Fruit fly (Drosophila melanogaster) whole organism, pupa: ENCODE measurements around the gene CG31176.

Source experiments
- CG10348 ChIP-seq: fragments of 200-800 bp; sonication (Bioruptor generic); IDR thresholded peaks from 2 replicates; pipeline ENCODE4 v1.3.6; 2022; ENCODE audit warnings: missing biosample characterization, missing genetic modification characterization
- CG12605 ChIP-seq: fragments of 200-800 bp; sonication (Bioruptor generic); IDR thresholded peaks from 2 replicates; pipeline ENCODE4 v1.3.6; 2022; ENCODE audit warnings: missing biosample characterization, missing genetic modification characterization
- CG13204 ChIP-seq: fragments of 200-800 bp; sonication (Bioruptor generic); optimal IDR thresholded peaks from 2 replicates; lab custom pipeline; 2018; ENCODE audit warnings: missing biosample characterization, mild to moderate bottlenecking, missing genetic modification characterization, moderate library complexity
- CG14655 ChIP-seq: fragments of 200-800 bp; sonication (Bioruptor generic); optimal IDR thresholded peaks from 3 replicates; lab custom pipeline; 2017; ENCODE audit warnings: mild to moderate bottlenecking, missing biosample characterization, missing genetic modification reagents, missing genetic modification characterization
- CG15710 ChIP-seq: fragments of 200-800 bp; sonication (Bioruptor generic); optimal IDR thresholded peaks from 2 replicates; lab custom pipeline; 2018; ENCODE audit warnings: missing biosample characterization, mild to moderate bottlenecking, missing genetic modification characterization, moderate library complexity
- CG17806 ChIP-seq: fragments of 200-800 bp; sonication (Bioruptor generic); optimal IDR thresholded peaks from 2 replicates; lab custom pipeline; 2018; ENCODE audit warnings: missing biosample characterization, mild to moderate bottlenecking, missing genetic modification characterization, moderate library complexity
- CG32121 ChIP-seq: fragments of 200-800 bp; sonication (Bioruptor generic); IDR thresholded peaks from 2 replicates; pipeline ENCODE4 v1.3.6; 2022; ENCODE audit warnings: missing biosample characterization, missing genetic modification characterization
- CG34367 ChIP-seq: fragments of 200-800 bp; sonication (Bioruptor generic); optimal IDR thresholded peaks from 2 replicates; lab custom pipeline; 2018; ENCODE audit warnings: missing biosample characterization, mild to moderate bottlenecking, missing genetic modification characterization
- CG4496 ChIP-seq: fragments of 200-800 bp; sonication (Bioruptor generic); IDR thresholded peaks from 3 replicates; pipeline ENCODE4 v1.3.6; 2022; ENCODE audit warnings: missing biosample characterization, missing genetic modification characterization
- CG8159 ChIP-seq: fragments of 200-800 bp; sonication (Bioruptor generic); optimal IDR thresholded peaks from 3 replicates; lab custom pipeline; 2018; ENCODE audit warnings: missing biosample characterization, mild to moderate bottlenecking, missing genetic modification characterization, moderate library complexity
- CG8301 ChIP-seq: fragments of 200-800 bp; sonication (Bioruptor generic); optimal IDR thresholded peaks from 2 replicates; lab custom pipeline; 2018; ENCODE audit warnings: missing biosample characterization, mild to moderate bottlenecking, missing genetic modification characterization
- CG9948 ChIP-seq: fragments of 200-800 bp; sonication (Bioruptor generic); optimal IDR thresholded peaks from 2 replicates; lab custom pipeline; 2018; ENCODE audit warnings: missing biosample characterization, mild to moderate bottlenecking, missing genetic modification characterization, moderate library complexity
- D1 ChIP-seq: fragments of 200-800 bp; sonication (Bioruptor generic); optimal IDR thresholded peaks from 2 replicates; lab custom pipeline; 2018; ENCODE audit warnings: missing biosample characterization, mild to moderate bottlenecking, missing genetic modification characterization, moderate library complexity
- EcR ChIP-seq: fragments of 200-800 bp; sonication (Bioruptor generic); optimal IDR thresholded peaks from 3 replicates; lab custom pipeline; 2019; ENCODE audit warnings: missing biosample characterization, missing genetic modification characterization, mild to moderate bottlenecking, moderate library complexity, missing genetic modification reagents
- Ets98B ChIP-seq: fragments of 200-800 bp; sonication (Bioruptor generic); IDR thresholded peaks from 2 replicates; pipeline ENCODE4 v1.3.6; 2022; ENCODE audit warnings: missing biosample characterization, missing genetic modification characterization
- Pif1A ChIP-seq: fragments of 200-800 bp; sonication (Bioruptor generic); optimal IDR thresholded peaks from 3 replicates; lab custom pipeline; 2016; ENCODE audit warnings: missing biosample characterization, missing genetic modification characterization
- Pif1B ChIP-seq: fragments of 200-800 bp; sonication (Bioruptor generic); optimal IDR thresholded peaks from 3 replicates; lab custom pipeline; 2016; ENCODE audit warnings: missing biosample characterization, missing genetic modification characterization
- Snoo ChIP-seq: fragments of 200-800 bp; sonication (Bioruptor generic); optimal IDR thresholded peaks from 3 replicates; lab custom pipeline; 2017; ENCODE audit warnings: missing biosample characterization, mild to moderate bottlenecking, missing genetic modification characterization, inconsistent platforms
- fd96Ca ChIP-seq: fragments of 200-800 bp; sonication (Bioruptor generic); IDR thresholded peaks from 3 replicates; pipeline ENCODE4 v1.3.6; 2022; ENCODE audit warnings: missing biosample characterization, missing genetic modification characterization
- gl ChIP-seq: fragments of 200-800 bp; sonication (Bioruptor generic); optimal IDR thresholded peaks from 2 replicates; lab custom pipeline; 2018; ENCODE audit warnings: missing biosample characterization, mild to moderate bottlenecking, missing genetic modification characterization
- rn ChIP-seq: fragments of 200-800 bp; sonication (Bioruptor generic); IDR thresholded peaks from 2 replicates; pipeline ENCODE4 v1.3.6; 2022; ENCODE audit warnings: missing biosample characterization, missing genetic modification characterization

Gene CG31176

DNA sequence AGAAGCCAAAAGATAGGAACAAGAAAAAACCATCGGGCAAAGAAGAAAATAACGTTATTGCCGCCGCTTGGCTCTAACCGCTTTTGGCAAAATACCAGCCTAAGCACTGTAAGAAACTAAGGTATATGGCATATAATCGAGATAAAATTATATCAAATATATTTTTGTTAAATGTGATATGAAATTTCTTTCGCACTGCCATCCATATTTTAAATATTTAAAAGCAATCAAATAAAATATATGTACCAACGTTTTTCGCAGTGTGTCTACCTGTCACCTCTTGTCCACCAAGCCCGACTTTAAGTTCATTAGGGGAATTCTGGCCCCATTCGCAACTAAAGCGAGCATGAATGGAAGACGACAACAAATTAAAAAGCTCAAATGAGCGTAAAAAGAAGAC, 91.7 kb downstream of the CG31176 start:
- TF ChIP-seq CG32121 (GFP tag; lab: Robert Waterston, UW) = peak; percentile 78
- TF ChIP-seq CG10348 (GFP tag; lab: Robert Waterston, UW) = 0 out of 2 replicates have a peak, but pooled peaks have one; percentile 36
- no peak for TF ChIP-seq EcR (GFP tag; lab: Kevin White, UChicago)
- peak; percentile 70 for TF ChIP-seq CG17806 (tag; lab: Kevin White, UChicago)
- peak; percentile 60 for TF ChIP-seq CG8159 (tag; lab: Kevin White, UChicago)
- no peak for TF ChIP-seq CG13204 (GFP tag; lab: Kevin White, UChicago)
- TF ChIP-seq CG9948 (tag; lab: Kevin White, UChicago) = peak; percentile 66
- peak; percentile 45 for TF ChIP-seq D1 (tag; lab: Kevin White, UChicago)
- TF ChIP-seq Pif1B (GFP tag; lab: Kevin White, UChicago) = peak; percentile 46
- TF ChIP-seq CG12605 (GFP tag; lab: Robert Waterston, UW) = peak; percentile 77
- TF ChIP-seq CG15710 (tag; lab: Kevin White, UChicago) = peak; percentile 42
- TF ChIP-seq Pif1A (GFP tag; lab: Kevin White, UChicago) = peak; percentile 73
- peak; percentile 79 for TF ChIP-seq CG4496 (GFP tag; lab: Robert Waterston, UW)
- peak; percentile 51 for TF ChIP-seq CG34367 (tag; lab: Kevin White, UChicago)
- peak; percentile 82 for TF ChIP-seq CG8301 (tag; lab: Kevin White, UChicago)
- TF ChIP-seq gl (tag; lab: Kevin White, UChicago) = no peak
- TF ChIP-seq CG14655 (GFP tag; lab: Kevin White, UChicago) = peak; percentile 86
- peak; percentile 75 for TF ChIP-seq Ets98B (GFP tag; lab: Robert Waterston, UW)
- peak; percentile 61 for TF ChIP-seq Snoo
- peak; percentile 69; the same call in 2 of the 3 replicates for TF ChIP-seq fd96Ca
- TF ChIP-seq rn (GFP tag; lab: Robert Waterston, UW) = peak; percentile 53; the same call in 1 of the 2 replicates
- TF ChIP-seq, all 21 proteins: peak for 18

DNA sequence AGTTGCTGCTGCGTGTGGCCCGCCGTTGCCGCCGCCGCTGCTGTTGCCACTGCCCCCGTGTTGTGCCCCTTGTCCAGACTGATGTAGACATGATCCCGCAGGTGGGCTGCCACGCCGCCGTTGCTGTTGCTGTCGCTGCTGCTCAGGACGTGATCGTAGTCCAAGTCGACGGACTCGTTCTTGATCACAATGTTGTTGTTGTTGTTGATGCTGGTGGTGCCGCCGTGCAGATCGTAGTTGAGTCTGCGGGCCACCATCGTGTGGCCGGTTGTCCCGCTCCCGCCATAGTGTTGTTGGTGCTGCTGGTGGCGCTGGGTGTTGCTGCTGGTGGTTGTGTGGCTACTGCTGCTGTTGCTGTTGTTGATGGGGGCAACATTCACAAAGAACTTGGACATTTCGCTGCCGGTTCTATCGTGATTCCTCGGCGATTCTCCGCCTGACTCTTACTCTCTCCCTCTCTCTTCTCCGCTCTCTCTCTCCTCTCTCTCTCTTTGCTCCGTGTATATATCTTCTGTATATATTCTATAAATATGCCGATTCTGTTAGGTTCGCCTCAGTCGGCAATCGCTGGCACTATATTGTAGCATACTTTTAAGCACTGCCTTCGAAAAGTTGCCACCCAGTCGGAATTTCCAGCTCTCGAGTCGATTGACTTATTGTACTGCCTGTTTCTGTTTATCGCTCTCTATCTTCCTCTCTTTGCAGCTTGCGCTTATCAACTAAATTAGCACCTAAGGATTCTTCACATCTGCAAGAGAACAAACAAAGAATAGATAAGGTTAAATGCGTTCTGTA, 93.2 kb downstream of the CG31176 start:
- TF ChIP-seq CG8159 (tag; lab: Kevin White, UChicago) (no peak), CG13204 (GFP tag; lab: Kevin White, UChicago) (peak; percentile 29), CG8301 (tag; lab: Kevin White, UChicago) (no peak), Pif1B (GFP tag; lab: Kevin White, UChicago) (no peak), Pif1A (GFP tag; lab: Kevin White, UChicago) (no peak), CG9948 (tag; lab: Kevin White, UChicago) (no peak), rn (GFP tag; lab: Robert Waterston, UW) (no peak), Ets98B (GFP tag; lab: Robert Waterston, UW) (peak; percentile 17; the same call in 1 of the 2 replicates), D1 (tag; lab: Kevin White, UChicago) (no peak), CG12605 (GFP tag; lab: Robert Waterston, UW) (peak; percentile 67), CG15710 (tag; lab: Kevin White, UChicago) (peak; percentile 5), CG17806 (tag; lab: Kevin White, UChicago) (no peak), Snoo (peak; percentile 3), CG4496 (GFP tag; lab: Robert Waterston, UW) (0 out of 3 replicates have a peak, but pooled peaks have one; percentile 5), CG34367 (tag; lab: Kevin White, UChicago) (no peak), EcR (GFP tag; lab: Kevin White, UChicago) (peak; percentile 69), gl (tag; lab: Kevin White, UChicago) (peak; percentile 3), CG14655 (GFP tag; lab: Kevin White, UChicago) (no peak), fd96Ca (no peak; the same call in 2 of the 3 replicates), CG32121 (GFP tag; lab: Robert Waterston, UW) (no peak; the same call in 1 of the 2 replicates), CG10348 (GFP tag; lab: Robert Waterston, UW) (no peak)

DNA sequence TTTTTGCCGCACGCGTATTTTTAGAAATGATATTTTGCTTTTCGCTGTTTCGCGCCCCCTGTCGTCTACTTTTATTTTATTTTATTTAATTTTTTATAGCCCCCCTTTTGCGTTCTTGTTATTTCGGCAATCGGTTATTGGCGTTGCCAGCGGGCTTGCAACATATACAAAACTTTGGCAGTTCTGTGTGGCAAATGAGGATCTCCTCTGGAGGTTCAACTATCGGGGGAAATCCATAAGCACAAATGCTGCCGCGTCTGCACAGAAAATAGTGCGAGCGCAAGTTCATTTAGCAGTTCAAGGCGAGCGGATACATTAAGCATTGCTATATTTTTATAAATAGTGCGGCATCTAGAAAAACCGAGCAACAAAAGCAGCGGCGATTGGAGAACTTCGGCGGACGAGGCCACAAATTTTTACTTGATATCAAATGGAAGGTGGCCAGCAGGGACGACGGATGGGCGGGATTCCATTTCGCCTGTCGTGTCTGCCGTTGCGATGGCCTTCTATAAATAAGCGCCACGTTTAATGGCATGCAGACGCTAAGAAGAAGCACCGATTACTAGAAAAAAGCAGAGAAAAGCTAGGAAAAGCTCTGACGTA, 95.0 kb downstream of the CG31176 start:
- TF ChIP-seq D1 (tag; lab: Kevin White, UChicago) = no peak
- TF ChIP-seq EcR (GFP tag; lab: Kevin White, UChicago) = peak; percentile 50
